Worm (Caenorhabditis elegans): ENCODE measurements around the gene F26D2.15.

Gene F26D2.15

ce11 chrV:16479275-16479674, 41.6 kb downstream of the F26D2.15 start, which contains the start of gene T08G3.11:
Gene T08G3.11 (minus strand): TSS chrV:16479375.
- TF ChIP-seq lin-32 (GFP tag; optimal IDR thresholded peaks at IDR 0.05) (no peak), flh-1 (GFP tag; optimal IDR thresholded peaks at IDR 0.05) (no peak), ztf-11 (tag; optimal IDR thresholded peaks at IDR 0.05) (no peak), mls-2 (tag; optimal IDR thresholded peaks at IDR 0.05) (no peak), blmp-1 (tag; optimal IDR thresholded peaks at IDR 0.05) (no peak), lin-13 (tag; optimal IDR thresholded peaks at IDR 0.05) (no peak), elt-3 (tag; optimal IDR thresholded peaks at IDR 0.05) (no peak)

ce11 chrV:16480919-16481630, 43.4 kb downstream of the F26D2.15 start, which contains the start of the genes F57E7.4 and spig-6:
Gene F57E7.4 (minus strand): TSS chrV:16481019.
Gene spig-6 (plus strand): TSS chrV:16481580.
- TF ChIP-seq hlh-1 (tag; optimal IDR thresholded peaks at IDR 0.05) (no peak), cnd-1 (tag; optimal IDR thresholded peaks at IDR 0.05) (no peak), nhr-28 (tag; optimal IDR thresholded peaks at IDR 0.05) (no peak), lin-32 (GFP tag; optimal IDR thresholded peaks at IDR 0.05) (no peak), nhr-237 (tag; optimal IDR thresholded peaks at IDR 0.05) (no peak), unc-39 (tag; optimal IDR thresholded peaks at IDR 0.05) (no peak), lin-13 (tag; optimal IDR thresholded peaks at IDR 0.05) (no peak), ceh-39 (tag; optimal IDR thresholded peaks at IDR 0.05) (no peak), unc-62 (GFP tag; optimal IDR thresholded peaks at IDR 0.05) (no peak), drap-1 (GFP tag; optimal IDR thresholded peaks at IDR 0.05) (no peak)

- no peak for TF ChIP-seq ces-1 (GFP tag; optimal IDR thresholded peaks at IDR 0.05)
Measured at ce11 chrV:16483044-16483443, 45.4 kb downstream of the F26D2.15 start, which contains the start of gene F57E7.2. Gene F57E7.2 (minus strand): TSS chrV:16483144.

ce11 chrV:16483681-16484080, 46.0 kb downstream of the F26D2.15 start, which contains the start of gene srh-139:
Gene srh-139 (plus strand): TSS chrV:16483981.
- no peak for TF ChIP-seq mls-2 (tag; optimal IDR thresholded peaks at IDR 0.05)
- TF ChIP-seq ham-2 (GFP tag; optimal IDR thresholded peaks at IDR 0.05), result no peak
- no peak for TF ChIP-seq mab-5 (tag; optimal IDR thresholded peaks at IDR 0.05)
- TF ChIP-seq pha-4 (tag; optimal IDR thresholded peaks at IDR 0.05), result no peak
- no peak for TF ChIP-seq drap-1 (GFP tag; optimal IDR thresholded peaks at IDR 0.05)

ce11 chrV:16487474-16487873, 49.8 kb downstream of the F26D2.15 start, which contains the start of gene Y32B12A.5:
Gene Y32B12A.5 (minus strand): TSS chrV:16487574.
- TF ChIP-seq zip-8 (tag; optimal IDR thresholded peaks at IDR 0.05) (no peak), lin-13 (tag; optimal IDR thresholded peaks at IDR 0.05) (no peak), bed-3 (GFP tag; optimal IDR thresholded peaks at IDR 0.05) (no peak), nhr-2 (tag; optimal IDR thresholded peaks at IDR 0.05) (no peak), cnd-1 (tag; optimal IDR thresholded peaks at IDR 0.05) (no peak), tbx-8 (GFP tag; optimal IDR thresholded peaks at IDR 0.05) (no peak), unc-39 (tag; optimal IDR thresholded peaks at IDR 0.05) (no peak), M03D4.4 (tag; optimal IDR thresholded peaks at IDR 0.05) (no peak), nhr-28 (tag; optimal IDR thresholded peaks at IDR 0.05) (no peak), sptf-1 (tag; optimal IDR thresholded peaks at IDR 0.05) (no peak), unc-62 (GFP tag; optimal IDR thresholded peaks at IDR 0.05) (no peak), mls-2 (tag; optimal IDR thresholded peaks at IDR 0.05) (no peak), hlh-1 (tag; optimal IDR thresholded peaks at IDR 0.05) (no peak), ceh-83 (GFP tag; optimal IDR thresholded peaks at IDR 0.05) (no peak), elt-3 (tag; optimal IDR thresholded peaks at IDR 0.05) (no peak)

ce11 chrV:16488172-16488571, 50.5 kb downstream of the F26D2.15 start, which contains the start of gene sqst-4:
Gene sqst-4 (plus strand): TSS chrV:16488472.
- TF ChIP-seq nhr-76 (tag; optimal IDR thresholded peaks at IDR 0.05) (no peak), ceh-39 (tag; optimal IDR thresholded peaks at IDR 0.05) (no peak), unc-62 (GFP tag; optimal IDR thresholded peaks at IDR 0.05) (no peak), ham-2 (GFP tag; optimal IDR thresholded peaks at IDR 0.05) (no peak), lin-13 (tag; optimal IDR thresholded peaks at IDR 0.05) (no peak), ces-1 (GFP tag; optimal IDR thresholded peaks at IDR 0.05) (no peak), drap-1 (GFP tag; optimal IDR thresholded peaks at IDR 0.05) (no peak), hlh-1 (tag; optimal IDR thresholded peaks at IDR 0.05) (no peak), sptf-1 (tag; optimal IDR thresholded peaks at IDR 0.05) (no peak), nhr-2 (tag; optimal IDR thresholded peaks at IDR 0.05) (no peak), zip-8 (tag; optimal IDR thresholded peaks at IDR 0.05) (no peak), ceh-43 (GFP tag; optimal IDR thresholded peaks at IDR 0.05) (no peak), lsy-2 (tag; optimal IDR thresholded peaks at IDR 0.05) (no peak), pha-4 (tag; optimal IDR thresholded peaks at IDR 0.05) (no peak), lin-32 (GFP tag; optimal IDR thresholded peaks at IDR 0.05) (no peak), ceh-83 (GFP tag; optimal IDR thresholded peaks at IDR 0.05) (no peak), elt-3 (tag; optimal IDR thresholded peaks at IDR 0.05) (no peak), blmp-1 (tag; optimal IDR thresholded peaks at IDR 0.05) (no peak)
